Worm (Caenorhabditis elegans) whole organism, late embryonic: ENCODE measurements around the gene F13A7.7.

Experiments used
- K09A11.1 ChIP-seq: sonication (generic microtip); optimal IDR thresholded peaks from 2 replicates; lab custom pipeline; 2017; ENCODE audit warnings: antibody characterized with exemption, mild to moderate bottlenecking, missing genetic modification characterization, missing compliant biosample characterization; ENCODE audit not compliant: insufficient read depth
- ahr-1 ChIP-seq: sonication (generic microtip); optimal IDR thresholded peaks from 2 replicates; lab custom pipeline; 2016; ENCODE audit warnings: missing genetic modification characterization, missing compliant biosample characterization
- ceh-24 ChIP-seq: sonication (generic microtip); optimal IDR thresholded peaks from 2 replicates; lab custom pipeline; 2016; ENCODE audit warnings: mild to moderate bottlenecking, missing genetic modification characterization, missing compliant biosample characterization
- ceh-31 ChIP-seq: sonication (generic microtip); optimal IDR thresholded peaks from 2 replicates; lab custom pipeline; 2016; ENCODE audit warnings: missing genetic modification characterization, missing compliant biosample characterization
- fkh-10 ChIP-seq: fragments of 150-350 bp; optimal IDR thresholded peaks from 2 replicates; lab custom pipeline; 2014; ENCODE audit warnings: missing biosample characterization, missing genetic modification reagents, missing genetic modification characterization

- TF ChIP-seq ceh-24: no peak
- no peak for TF ChIP-seq ceh-31
- no peak for TF ChIP-seq fkh-10 (GFP tag; lab: Kevin White, UChicago)
- no peak for TF ChIP-seq K09A11.1 (tag; lab: Kevin White, UChicago)
- no peak for TF ChIP-seq ahr-1
Observed at ce11 chrV:16333412-16333811, 50.2 kb downstream of the F13A7.7 start, which contains the start of gene srh-167.
